Fruit fly (Drosophila melanogaster) whole organism, wandering third instar larva: ENCODE measurements around the gene CG12448.

Source experiments
- CG32264 ChIP-seq: fragments of 200-800 bp; sonication (Bioruptor generic); optimal IDR thresholded peaks from 2 replicates; lab custom pipeline; 2016; ENCODE audit warnings: missing biosample characterization, missing genetic modification characterization
- GATAd ChIP-seq: sonication (Bioruptor generic); optimal IDR thresholded peaks from 2 replicates; lab custom pipeline; 2016; ENCODE audit warnings: missing biosample characterization, missing genetic modification characterization
- Mio ChIP-seq: sonication (Bioruptor generic); optimal IDR thresholded peaks from 2 replicates; lab custom pipeline; 2016; ENCODE audit warnings: missing biosample characterization, missing genetic modification characterization
- psq ChIP-seq: fragments of 200-800 bp; sonication (Bioruptor generic); optimal IDR thresholded peaks from 3 replicates; lab custom pipeline; 2017; ENCODE audit warnings: missing biosample characterization, mild to moderate bottlenecking, missing genetic modification characterization, moderate library complexity

DNA sequence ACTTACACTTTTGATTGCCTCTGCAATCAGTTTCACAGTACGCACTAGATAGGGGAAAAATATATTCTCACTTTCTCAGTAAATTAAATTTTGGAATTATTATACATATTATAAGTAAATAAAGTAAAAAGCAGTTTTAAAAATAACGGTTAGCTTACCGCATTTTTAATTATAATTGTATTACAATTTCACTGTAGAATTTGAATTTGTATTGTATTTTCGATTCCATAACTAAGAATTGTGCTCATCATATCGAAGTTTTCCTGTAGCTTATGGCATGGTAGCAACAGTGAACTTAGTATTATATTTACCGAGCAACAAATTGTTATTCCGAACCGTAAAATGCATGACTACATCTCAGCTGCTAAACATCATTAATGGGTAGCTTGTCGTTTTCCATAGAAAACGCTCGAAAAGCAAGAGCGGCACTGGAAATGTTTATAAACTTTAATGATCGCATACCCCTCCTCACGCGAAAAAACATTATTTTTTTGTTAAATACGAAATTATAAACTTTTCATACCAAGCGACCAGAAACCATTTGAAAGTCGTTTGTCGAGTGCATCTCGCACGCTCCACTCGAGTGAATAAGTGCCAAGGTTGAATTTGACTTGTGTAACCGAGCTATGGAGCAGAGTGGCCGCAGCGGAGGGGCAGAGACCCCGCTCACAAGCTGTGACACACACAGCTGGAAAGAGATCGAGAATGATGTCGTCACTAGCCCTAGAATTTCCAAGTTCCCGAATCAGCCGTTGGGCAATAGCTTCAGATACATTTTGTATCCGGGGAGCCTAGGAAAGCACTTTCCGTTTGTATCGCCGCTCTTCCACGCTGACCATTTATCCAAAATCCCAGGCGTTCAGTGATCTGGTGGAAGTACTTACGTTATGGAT lies 29.0 kb upstream of the CG12448 start:
- TF ChIP-seq GATAd (GFP tag; lab: Kevin White, UChicago) (no peak), psq (GFP tag; lab: Kevin White, UChicago) (peak; percentile 89), Mio (GFP tag; lab: Kevin White, UChicago) (no peak), CG32264 (GFP tag; lab: Kevin White, UChicago) (no peak)
